Worm (Caenorhabditis elegans) whole organism, L4/young adult: Measurements from ENCODE around the gene ddl-3.

Source experiments
- W03F9.2 ChIP-seq: fragments of 150-350 bp; optimal IDR thresholded peaks from 2 replicates; lab custom pipeline; 2014; ENCODE audit warnings: missing biosample characterization, missing genetic modification characterization
- him-1 ChIP-seq: sonication (generic microtip); optimal IDR thresholded peaks from 2 replicates; lab custom pipeline; 2016; ENCODE audit warnings: missing genotype, missing genetic modification reagents, missing genetic modification characterization, missing compliant biosample characterization

DNA sequence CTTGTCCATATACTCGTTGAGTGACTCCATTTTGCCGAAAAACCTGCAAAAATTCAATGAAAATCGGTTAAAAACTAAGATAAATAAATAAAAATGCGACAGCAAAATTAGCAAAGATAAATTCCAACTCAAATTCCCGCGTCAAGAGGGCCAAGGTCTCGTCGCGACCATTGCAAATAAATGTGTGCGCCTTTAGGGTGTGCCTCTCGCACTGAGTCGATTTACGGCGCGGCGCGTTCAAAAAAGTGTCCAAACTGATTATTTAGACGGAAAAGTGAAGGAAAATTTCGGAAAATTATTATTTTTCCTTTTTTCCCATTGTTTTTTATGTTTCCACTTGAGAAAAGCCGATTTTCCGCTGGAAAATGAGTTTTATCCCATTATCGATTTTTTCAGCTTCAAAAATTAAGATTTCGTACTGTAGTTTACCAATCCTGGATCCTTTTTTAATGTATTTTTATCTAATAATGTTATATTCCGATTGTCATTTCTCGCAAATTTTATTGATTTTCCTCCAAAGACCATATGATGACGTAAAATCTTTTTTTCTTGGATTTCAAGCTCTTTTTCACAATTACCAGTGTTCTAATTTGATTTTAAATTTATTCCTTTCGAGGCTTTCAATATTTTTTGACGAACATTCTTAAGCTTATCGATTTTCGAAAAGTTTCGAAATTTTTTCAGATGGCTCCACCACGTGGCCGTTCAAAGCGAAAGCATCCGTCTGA, 45.9 kb upstream of the ddl-3 start, which contains the start of the genes kbp-3 and nurf-1:
- TF ChIP-seq him-1 (tag; lab: Kevin White, UChicago) (no peak), W03F9.2 (tag; lab: Kevin White, UChicago) (peak; percentile 68)
